Worm (Caenorhabditis elegans) whole organism, L4 larva: ENCODE measurements around the gene fbxb-78.

Source experiments
- F10B5.3 ChIP-seq: sonication (generic microtip); optimal IDR thresholded peaks from 2 replicates; lab custom pipeline; 2016; ENCODE audit warnings: mild to moderate bottlenecking, missing genetic modification characterization, missing compliant biosample characterization
- F49E8.2 ChIP-seq: sonication (generic microtip); optimal IDR thresholded peaks from 2 replicates; lab custom pipeline; 2016; ENCODE audit warnings: missing compliant biosample characterization, mild to moderate bottlenecking, missing genetic modification characterization, borderline replicate concordance
- Y105C5A.15 ChIP-seq: fragments of 200-800 bp; sonication (Bioruptor generic); IDR thresholded peaks from 2 replicates; pipeline ENCODE4 v1.3.6; 2022; ENCODE audit warnings: missing genetic modification characterization, missing compliant biosample characterization
- ZK546.5 ChIP-seq, 2 experiments: sonication (generic microtip); optimal IDR thresholded peaks; 2 replicates each; lab custom pipeline; 2017; ENCODE audit warnings: missing biosample characterization in 2 of 2, missing genetic modification characterization in 2 of 2
- ceh-82 ChIP-seq: sonication (generic microtip); optimal IDR thresholded peaks from 2 replicates; lab custom pipeline; 2017; ENCODE audit warnings: missing biosample characterization, missing genetic modification characterization
- daf-8 ChIP-seq: fragments of 200-800 bp; sonication (Bioruptor generic); IDR thresholded peaks from 2 replicates; pipeline ENCODE4 v1.3.6; 2022; ENCODE audit warnings: missing genetic modification characterization, missing compliant biosample characterization
- dmd-6 ChIP-seq: fragments of 200-800 bp; sonication (Bioruptor generic); IDR thresholded peaks from 2 replicates; pipeline ENCODE4 v1.3.6; 2022; ENCODE audit warnings: missing genetic modification reagents, missing genetic modification characterization, missing compliant biosample characterization
- egl-43 ChIP-seq: fragments of 200-800 bp; sonication (Bioruptor generic); IDR thresholded peaks from 2 replicates; pipeline ENCODE4 v1.3.6; 2022; ENCODE audit warnings: missing genetic modification reagents, missing genetic modification characterization, missing compliant biosample characterization
- lin-29 ChIP-seq: fragments of 200-800 bp; sonication (Bioruptor generic); IDR thresholded peaks from 2 replicates; pipeline ENCODE4 v1.3.6; 2022; ENCODE audit warnings: missing genetic modification reagents, missing genetic modification characterization, missing compliant biosample characterization
- lin-38 ChIP-seq: fragments of 200-800 bp; sonication (Bioruptor generic); IDR thresholded peaks from 2 replicates; pipeline ENCODE4 v1.3.6; 2022; ENCODE audit warnings: missing genetic modification reagents, missing genetic modification characterization, missing compliant biosample characterization
- lir-3 ChIP-seq: sonication (generic microtip); optimal IDR thresholded peaks from 2 replicates; lab custom pipeline; 2016; ENCODE audit warnings: mild to moderate bottlenecking, missing genetic modification characterization, missing compliant biosample characterization
- lsy-2 ChIP-seq, 2 experiments: fragments of 150-350 bp in 1 of 2; sonication (generic microtip) in 1 of 2; optimal IDR thresholded peaks; 2 replicates each; lab custom pipeline; 2014 to 2017; ENCODE audit warnings: missing biosample characterization in 2 of 2, missing genetic modification characterization in 2 of 2
- mes-2 ChIP-seq: sonication (generic microtip); optimal IDR thresholded peaks from 2 replicates; lab custom pipeline; 2016; ENCODE audit warnings: missing genotype, mild to moderate bottlenecking, missing genetic modification characterization, missing compliant biosample characterization; ENCODE audit not compliant: poor library complexity, severe bottlenecking
- mxl-2 ChIP-seq: fragments of 200-800 bp; sonication (Bioruptor generic); conservative IDR thresholded peaks from 2 replicates; pipeline ENCODE4 v1.3.6; 2022; ENCODE audit warnings: missing genetic modification reagents, missing genetic modification characterization, missing compliant biosample characterization
- mxl-3 ChIP-seq: fragments of 200-800 bp; sonication (Bioruptor generic); optimal IDR thresholded peaks from 2 replicates; lab custom pipeline; 2018; ENCODE audit warnings: mild to moderate bottlenecking, missing genetic modification characterization, missing compliant biosample characterization
- nhr-102 ChIP-seq: sonication (generic microtip); optimal IDR thresholded peaks from 2 replicates; lab custom pipeline; 2016; ENCODE audit warnings: mild to moderate bottlenecking, missing genetic modification characterization, moderate library complexity, missing compliant biosample characterization
- nhr-41 ChIP-seq: fragments of 200-800 bp; sonication (Bioruptor generic); IDR thresholded peaks from 2 replicates; pipeline ENCODE4 v1.3.6; 2022; ENCODE audit warnings: missing genetic modification reagents, missing genetic modification characterization, missing compliant biosample characterization
- nhr-48 ChIP-seq: sonication (generic microtip); optimal IDR thresholded peaks from 2 replicates; lab custom pipeline; 2016; ENCODE audit warnings: mild to moderate bottlenecking, missing genetic modification characterization, missing compliant biosample characterization
- nhr-6 ChIP-seq: fragments of 150-350 bp; optimal IDR thresholded peaks from 2 replicates; lab custom pipeline; 2014; ENCODE audit warnings: missing biosample characterization, missing genetic modification characterization
- nhr-77 ChIP-seq: fragments of 150-350 bp; optimal IDR thresholded peaks from 2 replicates; lab custom pipeline; 2014; ENCODE audit warnings: missing biosample characterization, missing genetic modification characterization
- pha-4 ChIP-seq, 2 experiments: fragments of 150-350 bp in 1 of 2; fragments of 200-800 bp in 1 of 2; sonication (Bioruptor generic) in 1 of 2; IDR thresholded peaks in 1 of 2; optimal IDR thresholded peaks in 1 of 2; 2 replicates each; pipeline versions ENCODE4 v1.3.6 to Lab custom; 2014 to 2022; ENCODE audit warnings: missing genetic modification characterization in 2 of 2, missing genetic modification reagents in 2 of 2, missing biosample characterization in 1 of 2, missing compliant biosample characterization in 1 of 2
- pqm-1 ChIP-seq: sonication (generic microtip); optimal IDR thresholded peaks from 2 replicates; lab custom pipeline; 2017; ENCODE audit warnings: missing biosample characterization, missing genetic modification characterization
- snpc-1.2 ChIP-seq: fragments of 200-800 bp; sonication (Bioruptor generic); IDR thresholded peaks from 2 replicates; pipeline ENCODE4 v1.3.6; 2022; ENCODE audit warnings: missing genetic modification reagents, missing genetic modification characterization, missing compliant biosample characterization
- unc-130 ChIP-seq: sonication (generic microtip); optimal IDR thresholded peaks from 2 replicates; lab custom pipeline; 2016; ENCODE audit warnings: missing genetic modification reagents, missing genetic modification characterization, missing compliant biosample characterization
- unc-62 ChIP-seq, 3 experiments: fragments of 150-350 bp in 1 of 3; sonication (generic microtip); optimal IDR thresholded peaks in 2 of 3; peaks in 1 of 3; 1 replicate in 1 of 3; 2 replicates in 2 of 3; lab custom pipeline; 2014 to 2017; ENCODE audit warnings: missing biosample characterization in 3 of 3, missing genetic modification characterization in 3 of 3, missing genetic modification reagents in 3 of 3, missing genotype in 1 of 3

Gene fbxb-78

ce11 chrIV:4760378-4761084 lies 23.2 kb downstream of the fbxb-78 start, which contains the start of the genes memi-1 and cyp-31A3:
Gene memi-1, minus strand, starts transcription at chrIV:4760428.
Gene cyp-31A3, plus strand, starts transcription at chrIV:4761049.
- TF ChIP-seq unc-130 (GFP tag; lab: Kevin White, UChicago), result peak; percentile 2
- no peak for TF ChIP-seq lin-29 (GFP tag; lab: Robert Waterston, UW)
- no peak for TF ChIP-seq unc-62 (GFP tag; optimal IDR thresholded peaks at IDR 0.05 in 1 of 2; lab: Kevin White, UChicago)
- TF ChIP-seq unc-62 (tag; optimal IDR thresholded peaks at IDR 0.05; lab: Kevin White, UChicago), result no peak
- TF ChIP-seq nhr-102 (tag; lab: Kevin White, UChicago), result no peak
- TF ChIP-seq lsy-2 (tag; optimal IDR thresholded peaks at IDR 0.05; lab: Kevin White, UChicago), result peak in 1 of 2 experiments; percentile 25
- TF ChIP-seq snpc-1.2 (GFP tag; lab: Robert Waterston, UW), result peak; percentile 86
- peak; percentile 77 for TF ChIP-seq F49E8.2 (tag; lab: Kevin White, UChicago)
- TF ChIP-seq lir-3 (tag; lab: Kevin White, UChicago), result no peak
- peak; percentile 61 for TF ChIP-seq lin-38 (GFP tag; lab: Robert Waterston, UW)
- TF ChIP-seq, all 104 proteins: peak for 5

ce11 chrIV:4762990-4763545 lies 25.7 kb downstream of the fbxb-78 start:
- peak; percentile 83 for TF ChIP-seq lin-38 (GFP tag; lab: Robert Waterston, UW)
- 0 out of 2 replicates have a peak, but pooled peaks have one; percentile 34 for TF ChIP-seq snpc-1.2 (GFP tag; lab: Robert Waterston, UW)

ce11 chrIV:4763844-4764243 lies 26.5 kb downstream of the fbxb-78 start, which contains the start of gene Y17G9B.2:
Gene Y17G9B.2, plus strand, starts transcription at chrIV:4764144.
- TF ChIP-seq mxl-3 (GFP tag; lab: Kevin White, UChicago), result no peak

ce11 chrIV:4764422-4764821 lies 27.1 kb downstream of the fbxb-78 start, which contains the start of gene npp-26:
Gene npp-26, plus strand, starts transcription at chrIV:4764722.
- no peak for TF ChIP-seq nhr-6
- no peak for TF ChIP-seq mxl-2
- TF ChIP-seq unc-62 (GFP tag; optimal IDR thresholded peaks at IDR 0.05 in 1 of 2; lab: Kevin White, UChicago), result peak in 1 of 2 experiments; percentile 14
- TF ChIP-seq unc-62 (tag; optimal IDR thresholded peaks at IDR 0.05; lab: Kevin White, UChicago), result no peak
- no peak for TF ChIP-seq unc-130 (GFP tag; lab: Kevin White, UChicago)
- no peak for TF ChIP-seq ceh-82 (tag; lab: Kevin White, UChicago)
- no peak for TF ChIP-seq Y105C5A.15 (GFP tag; lab: Robert Waterston, UW)
- no peak for TF ChIP-seq F10B5.3
- no peak for TF ChIP-seq dmd-6 (GFP tag; lab: Robert Waterston, UW)
- TF ChIP-seq, all 104 proteins: peak for 1

ce11 chrIV:4771792-4772191 lies 34.4 kb downstream of the fbxb-78 start, which contains the start of gene R11E3.2:
Gene R11E3.2, plus strand, starts transcription at chrIV:4772092.
- no peak for TF ChIP-seq pha-4 (GFP tag; IDR thresholded peaks at IDR 0.05; lab: Robert Waterston, UW)
- TF ChIP-seq pha-4 (tag; optimal IDR thresholded peaks at IDR 0.05; lab: Kevin White, UChicago), result no peak
- TF ChIP-seq nhr-48 (tag; lab: Kevin White, UChicago), result no peak
- TF ChIP-seq egl-43 (GFP tag; lab: Robert Waterston, UW), result no peak
- TF ChIP-seq ZK546.5 (tag; optimal IDR thresholded peaks at IDR 0.05; lab: Kevin White, UChicago), result no peak
- peak; percentile 28 for TF ChIP-seq pqm-1 (tag; lab: Kevin White, UChicago)
- no peak for TF ChIP-seq mes-2 (tag; lab: Kevin White, UChicago)

ce11 chrIV:4776001-4776400 lies 38.6 kb downstream of the fbxb-78 start, which contains the start of gene R11E3.19:
Gene R11E3.19, minus strand, starts transcription at chrIV:4776101.
- TF ChIP-seq nhr-77 (tag; lab: Kevin White, UChicago), result no peak
- TF ChIP-seq nhr-41 (GFP tag; lab: Robert Waterston, UW), result no peak
- TF ChIP-seq daf-8, result no peak
- TF ChIP-seq, all 104 proteins: peak for 0
